Worm (Caenorhabditis elegans) whole organism, midembryonic: ENCODE results near the gene T04F8.3.

Experiments used
- T22C8.4 ChIP-seq: fragments of 200-800 bp; sonication (Bioruptor generic); IDR thresholded peaks from 2 replicates; pipeline ENCODE4 v1.3.6; 2022; ENCODE audit warnings: missing genetic modification characterization, missing compliant biosample characterization
- flt-1 ChIP-seq: fragments of 200-800 bp; sonication (Bioruptor generic); IDR thresholded peaks from 2 replicates; pipeline ENCODE4 v1.3.6; 2022; ENCODE audit warnings: missing genetic modification characterization, missing compliant biosample characterization
- klf-2 ChIP-seq: fragments of 200-800 bp; sonication (Bioruptor generic); conservative IDR thresholded peaks from 2 replicates; pipeline ENCODE4 v1.3.6; 2022; ENCODE audit warnings: missing genetic modification reagents, missing genetic modification characterization, missing compliant biosample characterization
- med-1 ChIP-seq: sonication (generic microtip); optimal IDR thresholded peaks from 2 replicates; lab custom pipeline; 2017; ENCODE audit warnings: missing genetic modification characterization, mild to moderate bottlenecking, missing compliant biosample characterization, antibody characterized with exemption, missing genetic modification reagents; ENCODE audit not compliant: insufficient read depth
- ref-1 ChIP-seq: fragments of 200-800 bp; sonication (Bioruptor generic); conservative IDR thresholded peaks from 2 replicates; pipeline ENCODE4 v1.3.6; 2022; ENCODE audit warnings: missing genetic modification reagents, missing genetic modification characterization, missing compliant biosample characterization
- tab-1 ChIP-seq: fragments of 200-800 bp; sonication (Bioruptor generic); IDR thresholded peaks from 2 replicates; pipeline ENCODE4 v1.3.6; 2022; ENCODE audit warnings: missing genetic modification characterization, missing compliant biosample characterization

DNA sequence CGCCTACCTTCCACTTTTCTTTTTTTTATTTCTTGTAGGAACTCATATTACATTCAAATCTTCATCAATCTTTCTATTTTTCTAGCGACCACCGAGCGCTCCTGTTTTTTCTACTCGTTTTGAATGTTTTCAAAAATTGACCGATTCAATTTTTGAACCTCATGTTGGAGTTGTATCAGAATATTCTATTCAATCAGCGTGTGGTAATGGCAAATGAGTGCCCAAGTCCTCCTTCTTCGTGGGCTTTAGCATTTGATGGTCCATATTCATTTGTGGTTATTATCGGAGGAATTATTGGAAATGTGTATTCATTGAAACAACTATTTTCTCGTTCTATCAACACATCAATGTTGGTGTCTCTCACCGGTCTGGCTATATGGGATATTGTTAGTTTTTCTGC lies 41.0 kb upstream of the T04F8.3 start, which contains the start of gene F52D10.4:
- TF ChIP-seq ref-1 (GFP tag; lab: Robert Waterston, UW) (no peak), klf-2 (GFP tag; lab: Robert Waterston, UW) (no peak), med-1 (GFP tag; lab: Kevin White, UChicago) (no peak), T22C8.4 (GFP tag; lab: Robert Waterston, UW) (no peak), flt-1 (no peak), tab-1 (GFP tag; lab: Robert Waterston, UW) (no peak)
